Worm (Caenorhabditis elegans) whole organism, L2 larva: ENCODE measurements around the gene K01D12.8.

Source experiments
- C34F6.9 ChIP-seq: fragments of 150-350 bp; optimal IDR thresholded peaks from 2 replicates; lab custom pipeline; 2014; ENCODE audit warnings: missing biosample characterization, missing genetic modification characterization
- F13H6.1 ChIP-seq: sonication (generic microtip); optimal IDR thresholded peaks from 2 replicates; lab custom pipeline; 2016; ENCODE audit warnings: missing genetic modification characterization, missing compliant biosample characterization
- Y55F3AM.14 ChIP-seq: fragments of 200-800 bp; sonication (Bioruptor generic); optimal IDR thresholded peaks from 2 replicates; lab custom pipeline; 2018; ENCODE audit warnings: mild to moderate bottlenecking, missing genetic modification characterization, missing compliant biosample characterization
- ZK546.5 ChIP-seq: sonication (generic microtip); optimal IDR thresholded peaks from 2 replicates; lab custom pipeline; 2017; ENCODE audit warnings: missing biosample characterization, missing genetic modification characterization
- alr-1 ChIP-seq: fragments of 150-350 bp; optimal IDR thresholded peaks from 2 replicates; lab custom pipeline; 2014; ENCODE audit warnings: missing biosample characterization, missing genetic modification characterization
- aly-2 ChIP-seq: fragments of 150-350 bp; optimal IDR thresholded peaks from 2 replicates; lab custom pipeline; 2014; ENCODE audit warnings: missing biosample characterization, missing genetic modification characterization
- ama-1 ChIP-seq: fragments of 150-350 bp; optimal IDR thresholded peaks from 2 replicates; lab custom pipeline; 2018; ENCODE audit warnings: inconsistent platforms
- blmp-1 ChIP-seq: sonication (generic microtip); optimal IDR thresholded peaks from 2 replicates; lab custom pipeline; 2017; ENCODE audit warnings: missing genetic modification characterization, mild to moderate bottlenecking, missing compliant biosample characterization, antibody characterized with exemption, moderate library complexity; ENCODE audit not compliant: insufficient read depth
- ceh-16 ChIP-seq: fragments of 150-350 bp; optimal IDR thresholded peaks from 2 replicates; lab custom pipeline; 2014; ENCODE audit warnings: missing biosample characterization, missing genetic modification characterization
- ceh-82 ChIP-seq: fragments of 150-350 bp; optimal IDR thresholded peaks from 2 replicates; lab custom pipeline; 2014; ENCODE audit warnings: missing biosample characterization, missing genetic modification characterization
- crh-2 ChIP-seq: sonication (generic microtip); optimal IDR thresholded peaks from 2 replicates; lab custom pipeline; 2017; ENCODE audit warnings: missing biosample characterization, missing genetic modification characterization
- dmd-4 ChIP-seq: sonication (generic microtip); optimal IDR thresholded peaks from 2 replicates; lab custom pipeline; 2017; ENCODE audit warnings: missing biosample characterization, missing genetic modification characterization
- egl-27 ChIP-seq: sonication (generic microtip); optimal IDR thresholded peaks from 3 replicates; lab custom pipeline; 2017; ENCODE audit warnings: missing biosample characterization, missing genetic modification reagents, missing genetic modification characterization
- elt-1 ChIP-seq: fragments of 150-350 bp; optimal IDR thresholded peaks from 2 replicates; lab custom pipeline; 2014; ENCODE audit warnings: missing biosample characterization, missing genetic modification characterization
- elt-3 ChIP-seq: sonication (generic microtip); optimal IDR thresholded peaks from 2 replicates; lab custom pipeline; 2017; ENCODE audit warnings: missing biosample characterization, missing genetic modification characterization
- fos-1 ChIP-seq: fragments of 150-350 bp; optimal IDR thresholded peaks from 2 replicates; lab custom pipeline; 2014; ENCODE audit warnings: missing biosample characterization, missing genetic modification characterization
- gmeb-1 ChIP-seq: fragments of 150-350 bp; optimal IDR thresholded peaks from 2 replicates; lab custom pipeline; 2014; ENCODE audit warnings: missing biosample characterization, missing genetic modification characterization
- lin-11 ChIP-seq: fragments of 150-350 bp; sonication (generic microtip); optimal IDR thresholded peaks from 2 replicates; lab custom pipeline; 2014; ENCODE audit warnings: missing biosample characterization, missing genetic modification characterization, inconsistent platforms, mixed read lengths
- lin-13 ChIP-seq: fragments of 150-350 bp; optimal IDR thresholded peaks from 2 replicates; lab custom pipeline; 2014; ENCODE audit warnings: missing biosample characterization, missing genetic modification reagents, missing genetic modification characterization
- lin-39 ChIP-seq: fragments of 150-350 bp; optimal IDR thresholded peaks from 2 replicates; lab custom pipeline; 2014; ENCODE audit warnings: missing biosample characterization, missing genetic modification reagents, missing genetic modification characterization
- lsy-2 ChIP-seq, 2 experiments: fragments of 150-350 bp in 1 of 2; sonication (generic microtip) in 1 of 2; optimal IDR thresholded peaks; 2 replicates each; lab custom pipeline; 2014 to 2017; ENCODE audit warnings: missing biosample characterization in 2 of 2, missing genetic modification characterization in 2 of 2
- mab-5 ChIP-seq: fragments of 150-350 bp; optimal IDR thresholded peaks from 2 replicates; lab custom pipeline; 2014; ENCODE audit warnings: missing biosample characterization, missing genetic modification characterization
- mbf-1 ChIP-seq: sonication (generic microtip); optimal IDR thresholded peaks from 2 replicates; lab custom pipeline; 2017; ENCODE audit warnings: missing biosample characterization, missing genetic modification characterization
- mdl-1 ChIP-seq, 2 experiments: fragments of 150-350 bp in 1 of 2; sonication (generic microtip) in 1 of 2; optimal IDR thresholded peaks; 2 replicates each; lab custom pipeline; 2017; ENCODE audit warnings: missing biosample characterization in 2 of 2, missing genetic modification characterization in 2 of 2
- nhr-10 ChIP-seq: sonication (generic microtip); optimal IDR thresholded peaks from 2 replicates; lab custom pipeline; 2017; ENCODE audit warnings: missing biosample characterization, missing genetic modification characterization
- nhr-11 ChIP-seq: fragments of 150-350 bp; optimal IDR thresholded peaks from 2 replicates; lab custom pipeline; 2014; ENCODE audit warnings: missing biosample characterization, missing genetic modification characterization
- nhr-12 ChIP-seq: fragments of 150-350 bp; optimal IDR thresholded peaks from 2 replicates; lab custom pipeline; 2014; ENCODE audit warnings: missing biosample characterization, missing genetic modification characterization
- nhr-129 ChIP-seq: fragments of 150-350 bp; optimal IDR thresholded peaks from 2 replicates; lab custom pipeline; 2014; ENCODE audit warnings: missing biosample characterization, missing genetic modification characterization
- nhr-21 ChIP-seq: fragments of 150-350 bp; optimal IDR thresholded peaks from 2 replicates; lab custom pipeline; 2014; ENCODE audit warnings: missing biosample characterization, missing genetic modification characterization
- nhr-23 ChIP-seq: fragments of 150-350 bp; optimal IDR thresholded peaks from 2 replicates; lab custom pipeline; 2014; ENCODE audit warnings: missing biosample characterization, missing genetic modification reagents, missing genetic modification characterization
- nhr-237 ChIP-seq: fragments of 150-350 bp; optimal IDR thresholded peaks from 2 replicates; lab custom pipeline; 2014; ENCODE audit warnings: missing biosample characterization, missing genetic modification characterization
- nhr-25 ChIP-seq: fragments of 150-350 bp; sonication (generic microtip); optimal IDR thresholded peaks from 3 replicates; lab custom pipeline; 2014; ENCODE audit warnings: missing biosample characterization, missing genetic modification characterization
- nhr-77 ChIP-seq: fragments of 150-350 bp; optimal IDR thresholded peaks from 2 replicates; lab custom pipeline; 2014; ENCODE audit warnings: missing biosample characterization, missing genetic modification characterization
- peb-1 ChIP-seq: fragments of 150-350 bp; optimal IDR thresholded peaks from 2 replicates; lab custom pipeline; 2014; ENCODE audit warnings: missing biosample characterization, missing genetic modification characterization
- sem-4 ChIP-seq: fragments of 150-350 bp; optimal IDR thresholded peaks from 2 replicates; lab custom pipeline; 2014; ENCODE audit warnings: missing biosample characterization, missing genetic modification reagents, missing genetic modification characterization
- skn-1 ChIP-seq: sonication (generic microtip); optimal IDR thresholded peaks from 2 replicates; lab custom pipeline; 2017; ENCODE audit warnings: missing biosample characterization, missing genetic modification characterization
- sma-3 ChIP-seq: sonication (generic microtip); optimal IDR thresholded peaks from 2 replicates; lab custom pipeline; 2016; ENCODE audit warnings: missing genetic modification reagents, missing genetic modification characterization, missing compliant biosample characterization
- sma-9 ChIP-seq, 2 experiments: fragments of 150-350 bp in 1 of 2; sonication (generic microtip) in 1 of 2; optimal IDR thresholded peaks; 2 replicates each; lab custom pipeline; 2014 to 2016; ENCODE audit warnings: missing genetic modification characterization in 2 of 2, mild to moderate bottlenecking in 1 of 2, missing biosample characterization in 1 of 2, missing compliant biosample characterization in 1 of 2, missing genetic modification reagents in 1 of 2, moderate library complexity in 1 of 2
- snpc-4 ChIP-seq: fragments of 150-350 bp; optimal IDR thresholded peaks from 2 replicates; lab custom pipeline; 2014; ENCODE audit warnings: missing biosample characterization, missing genetic modification characterization
- unc-39 ChIP-seq: fragments of 150-350 bp; optimal IDR thresholded peaks from 2 replicates; lab custom pipeline; 2014; ENCODE audit warnings: missing biosample characterization, missing genetic modification characterization
- unc-55 ChIP-seq: fragments of 150-350 bp; sonication (generic microtip); optimal IDR thresholded peaks from 3 replicates; lab custom pipeline; 2014; ENCODE audit warnings: missing biosample characterization, missing genetic modification reagents, missing genetic modification characterization
- unc-62 ChIP-seq: fragments of 150-350 bp; optimal IDR thresholded peaks from 2 replicates; lab custom pipeline; 2014; ENCODE audit warnings: missing biosample characterization, missing genetic modification reagents, missing genetic modification characterization
- zag-1 ChIP-seq: fragments of 150-350 bp; optimal IDR thresholded peaks from 2 replicates; lab custom pipeline; 2014; ENCODE audit warnings: missing biosample characterization, missing genetic modification characterization
- ztf-1 ChIP-seq: fragments of 200-800 bp; sonication (Bioruptor generic); conservative IDR thresholded peaks from 2 replicates; pipeline ENCODE4 v1.3.6; 2022; ENCODE audit warnings: missing genetic modification characterization, missing compliant biosample characterization
- ztf-11 ChIP-seq: sonication (generic microtip); optimal IDR thresholded peaks from 2 replicates; lab custom pipeline; 2017; ENCODE audit warnings: missing biosample characterization, missing genetic modification characterization
- ztf-4 ChIP-seq: fragments of 150-350 bp; optimal IDR thresholded peaks from 2 replicates; lab custom pipeline; 2014; ENCODE audit warnings: missing biosample characterization, missing genetic modification characterization

The K01D12.8 gene

DNA sequence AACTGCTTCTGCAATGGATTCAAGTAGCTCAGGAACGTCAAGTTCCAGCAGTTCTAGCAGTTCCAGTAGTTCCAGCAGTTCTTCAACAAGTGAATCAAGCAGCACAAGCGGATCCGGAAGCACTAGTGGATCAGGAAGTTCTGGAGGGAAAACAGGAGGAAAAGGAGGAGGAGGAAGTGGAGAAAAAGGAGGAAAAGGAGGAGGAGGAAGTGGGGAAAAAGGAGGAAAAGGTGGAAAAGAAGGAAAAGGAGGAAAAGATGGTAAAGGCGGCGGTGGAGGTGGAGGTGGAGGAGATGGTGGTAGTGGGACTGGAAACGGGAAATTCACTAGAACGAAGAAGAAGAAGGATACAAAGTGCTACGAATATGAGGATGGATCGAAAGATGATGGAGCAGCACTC, 4.1 kb downstream of the K01D12.8 start:
- TF ChIP-seq nhr-21: no peak
- no peak for TF ChIP-seq mab-5 (tag; lab: Kevin White, UChicago)
- no peak for TF ChIP-seq crh-2 (tag; lab: Kevin White, UChicago)
- TF ChIP-seq fos-1 (tag; lab: Kevin White, UChicago): no peak
- no peak for TF ChIP-seq sem-4 (tag; lab: Kevin White, UChicago)
- no peak for TF ChIP-seq elt-1 (tag; lab: Kevin White, UChicago)
- no peak for TF ChIP-seq unc-39 (tag; lab: Kevin White, UChicago)
- TF ChIP-seq gmeb-1 (tag; lab: Kevin White, UChicago): no peak
- no peak for TF ChIP-seq mdl-1 (tag; optimal IDR thresholded peaks at IDR 0.05; lab: Kevin White, UChicago)
- no peak for TF ChIP-seq ceh-16 (tag; lab: Kevin White, UChicago)

DNA sequence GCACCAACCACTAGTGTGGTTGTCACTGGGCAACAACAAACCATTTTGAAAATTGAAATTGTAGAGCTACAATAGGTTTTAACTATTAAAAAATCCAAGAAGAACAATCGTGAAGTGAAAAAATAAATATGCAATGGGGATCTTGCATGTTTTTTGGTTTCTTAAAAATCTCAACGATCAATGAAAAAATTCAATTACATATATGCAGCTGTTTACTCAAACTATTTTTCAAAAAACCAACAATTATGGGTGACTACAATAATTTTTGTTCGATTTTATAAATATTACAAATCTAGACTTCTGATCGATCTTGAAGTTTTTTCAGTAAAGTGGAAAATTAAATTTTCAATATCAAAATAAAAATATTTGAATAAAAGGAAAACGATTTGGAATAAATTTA, 6.1 kb downstream of the K01D12.8 start, which contains the start of gene cdr-4:
Gene cdr-4 (minus strand): TSS at position 101 of the 400 bp plus-strand sequence.
- no peak for TF ChIP-seq gmeb-1 (tag; lab: Kevin White, UChicago)

- TF ChIP-seq nhr-10 (tag; lab: Kevin White, UChicago) (no peak), lsy-2 (tag; optimal IDR thresholded peaks at IDR 0.05; lab: Kevin White, UChicago) (peak in 1 of 2 experiments; percentile 48), fos-1 (tag; lab: Kevin White, UChicago) (peak; percentile 44), unc-55 (GFP tag; lab: Kevin White, UChicago) (peak; percentile 53), gmeb-1 (tag; lab: Kevin White, UChicago) (peak; percentile 7), ZK546.5 (no peak), nhr-129 (tag; lab: Kevin White, UChicago) (peak; percentile 83), mab-5 (tag; lab: Kevin White, UChicago) (no peak), C34F6.9 (peak; percentile 37), sma-9 (GFP tag; optimal IDR thresholded peaks at IDR 0.05; lab: Kevin White, UChicago) (peak; percentile 51), sma-9 (tag; optimal IDR thresholded peaks at IDR 0.05; lab: Kevin White, UChicago) (no peak), nhr-12 (tag; lab: Kevin White, UChicago) (no peak)
Observed at ce11 chrV:12408996-12409395, 6.5 kb downstream of the K01D12.8 start.

DNA sequence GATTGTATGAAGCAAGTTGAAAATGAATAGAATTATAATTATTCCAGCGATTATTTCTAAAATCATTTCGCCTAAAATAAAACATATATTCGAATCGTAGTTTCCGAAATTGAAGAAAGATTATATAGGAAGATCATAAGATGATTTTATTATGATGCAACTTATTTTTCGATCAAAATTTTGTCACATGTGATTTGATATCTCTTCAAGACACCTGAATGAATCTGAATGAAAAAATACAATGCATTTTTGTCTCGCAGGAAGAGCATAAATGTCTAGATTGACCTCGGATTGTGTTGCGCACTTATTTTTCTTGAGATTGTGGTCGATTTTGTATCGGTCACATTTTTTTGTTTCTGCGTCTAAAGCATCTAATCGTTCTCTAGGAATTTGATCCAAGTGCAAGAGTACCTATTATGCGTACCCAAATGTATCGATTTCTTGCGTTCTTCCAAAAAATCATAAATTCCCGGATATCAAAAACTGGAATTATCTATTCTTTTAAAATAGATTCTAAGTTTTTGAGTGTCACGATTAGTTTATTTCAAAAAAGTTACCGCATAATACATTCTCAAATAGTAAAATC, 8.1 kb downstream of the K01D12.8 start, which contains the start of gene hrg-2:
Gene hrg-2 (minus strand): TSS at position 98 of the 586 bp plus-strand sequence.
- TF ChIP-seq ztf-4 (tag; lab: Kevin White, UChicago): no peak
- peak; percentile 24 for TF ChIP-seq nhr-21
- TF ChIP-seq ztf-11: no peak
- no peak for TF ChIP-seq dmd-4 (tag; lab: Kevin White, UChicago)
- TF ChIP-seq nhr-77 (tag; lab: Kevin White, UChicago): no peak
- TF ChIP-seq blmp-1 (tag; lab: Kevin White, UChicago): no peak
- no peak for TF ChIP-seq aly-2
- no peak for TF ChIP-seq nhr-10 (tag; lab: Kevin White, UChicago)
- no peak for TF ChIP-seq snpc-4 (tag; lab: Kevin White, UChicago)
- no peak for TF ChIP-seq alr-1 (tag; lab: Kevin White, UChicago)
- TF ChIP-seq gmeb-1 (tag; lab: Kevin White, UChicago): no peak
- TF ChIP-seq lin-13 (GFP tag; lab: Kevin White, UChicago): no peak
- no peak for TF ChIP-seq lin-39
- TF ChIP-seq unc-55 (GFP tag; lab: Kevin White, UChicago): no peak
- no peak for TF ChIP-seq C34F6.9
- TF ChIP-seq nhr-11 (tag; lab: Kevin White, UChicago): no peak
- no peak for TF ChIP-seq lin-11 (tag; lab: Kevin White, UChicago)
- TF ChIP-seq elt-1 (tag; lab: Kevin White, UChicago): no peak
- TF ChIP-seq ZK546.5: no peak
- TF ChIP-seq nhr-237 (tag; lab: Kevin White, UChicago): no peak
- TF ChIP-seq ama-1 (lab: Kevin White, UChicago): no peak
- no peak for TF ChIP-seq peb-1 (tag; lab: Kevin White, UChicago)
- no peak for TF ChIP-seq Y55F3AM.14
- no peak for TF ChIP-seq unc-62
- no peak for TF ChIP-seq nhr-23 (tag; lab: Kevin White, UChicago)
- TF ChIP-seq sma-9 (GFP tag; optimal IDR thresholded peaks at IDR 0.05; lab: Kevin White, UChicago): peak; percentile 55
- TF ChIP-seq sma-9 (tag; optimal IDR thresholded peaks at IDR 0.05; lab: Kevin White, UChicago): no peak
- no peak for TF ChIP-seq sma-3 (GFP tag; lab: Kevin White, UChicago)
- TF ChIP-seq ztf-1 (GFP tag; lab: Robert Waterston, UW): no peak
- no peak for TF ChIP-seq egl-27
- TF ChIP-seq ceh-82 (tag; lab: Kevin White, UChicago): no peak
- TF ChIP-seq sem-4 (tag; lab: Kevin White, UChicago): no peak
- TF ChIP-seq skn-1 (tag; lab: Kevin White, UChicago): no peak
- TF ChIP-seq nhr-25 (tag; lab: Kevin White, UChicago): peak; percentile 85
- TF ChIP-seq F13H6.1 (tag; lab: Kevin White, UChicago): no peak
- TF ChIP-seq mab-5 (tag; lab: Kevin White, UChicago): no peak
- no peak for TF ChIP-seq mbf-1 (tag; lab: Kevin White, UChicago)
- no peak for TF ChIP-seq zag-1 (tag; lab: Kevin White, UChicago)
- TF ChIP-seq elt-3: no peak
